Worm (Caenorhabditis elegans): ENCODE measurements around the gene rexd-1.

DNA sequence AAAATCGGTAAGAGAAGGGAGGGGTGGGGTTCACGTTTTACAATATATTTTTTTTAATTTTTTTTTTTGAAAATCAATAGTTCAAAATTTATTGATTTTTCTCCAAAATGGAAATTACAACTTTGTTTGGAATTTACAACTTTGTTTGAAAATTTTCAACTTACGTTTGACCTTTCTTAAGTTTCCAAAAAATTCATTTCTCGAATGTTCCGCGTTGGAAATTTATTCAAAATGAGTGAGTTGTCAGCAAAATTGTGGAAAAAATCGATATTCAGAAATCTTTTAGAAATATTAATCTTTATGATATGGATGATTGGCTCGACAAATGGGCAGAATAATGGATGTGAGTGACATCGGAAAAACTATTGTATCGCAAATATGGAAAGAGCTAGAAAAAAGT is 53.0 kb downstream of the rexd-1 start, which contains the start of gene B0524.3:
- TF ChIP-seq him-1 (tag; optimal IDR thresholded peaks at IDR 0.05), result no peak
- TF ChIP-seq W03F9.2 (tag; optimal IDR thresholded peaks at IDR 0.05), result no peak

Measured in whole organism, L4/young adult.